Worm (Caenorhabditis elegans) whole organism, young adult: ENCODE measurements around the gene Y38E10A.2.

ENCODE experiments used
- bed-2 ChIP-seq: fragments of 200-800 bp; sonication (Bioruptor generic); IDR thresholded peaks from 2 replicates; pipeline ENCODE4 v1.3.6; 2022; ENCODE audit warnings: missing genetic modification reagents, missing genetic modification characterization, missing compliant biosample characterization
- ztf-3 ChIP-seq: fragments of 200-800 bp; sonication (Bioruptor generic); optimal IDR thresholded peaks from 2 replicates; lab custom pipeline; 2018; ENCODE audit warnings: mild to moderate bottlenecking, missing genetic modification characterization, missing compliant biosample characterization

DNA sequence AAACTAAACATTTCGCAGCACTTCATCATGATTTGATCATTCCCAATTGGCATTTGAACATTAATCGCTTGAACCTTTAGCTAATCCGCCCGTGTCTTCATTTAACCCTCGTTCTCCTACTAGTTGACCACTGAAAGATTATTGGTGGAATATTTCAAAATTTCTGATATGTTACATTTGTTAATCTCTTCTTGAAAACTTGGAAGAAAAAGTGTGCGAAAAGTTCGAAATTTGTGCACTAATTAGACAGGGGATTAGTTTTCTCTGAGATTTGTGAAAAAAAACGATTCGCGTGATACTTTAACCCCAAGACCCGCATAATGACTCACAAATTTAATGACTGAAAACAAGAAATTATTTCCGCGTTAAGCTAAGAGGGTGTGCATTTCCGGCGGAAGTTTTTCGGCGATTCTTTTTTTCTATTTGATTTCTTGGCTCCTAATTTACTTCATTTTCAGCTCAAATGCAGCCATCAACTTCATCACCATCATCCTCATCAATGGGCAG lies 38.1 kb downstream of the Y38E10A.2 start, which contains the start of gene nimk-1:
- TF ChIP-seq bed-2 (GFP tag; lab: Robert Waterston, UW) (no peak), ztf-3 (GFP tag; lab: Kevin White, UChicago) (no peak)
